Fruit fly (Drosophila melanogaster) whole organism, prepupa: ENCODE measurements around the gene Cyp4ac1.

ENCODE experiments used
- Blimp-1 ChIP-seq: fragments of 200-800 bp; sonication (Bioruptor generic); optimal IDR thresholded peaks from 3 replicates; lab custom pipeline; 2017; ENCODE audit warnings: missing biosample characterization, missing genetic modification characterization, mild to moderate bottlenecking, moderate library complexity, missing genetic modification reagents
- CG11294 ChIP-seq: fragments of 200-800 bp; sonication (Bioruptor generic); IDR thresholded peaks from 2 replicates; pipeline ENCODE4 v1.3.6; 2022; ENCODE audit warnings: missing biosample characterization, missing genetic modification characterization
- CG11762 ChIP-seq: fragments of 200-800 bp; sonication (Bioruptor generic); optimal IDR thresholded peaks from 3 replicates; lab custom pipeline; 2016; ENCODE audit warnings: missing biosample characterization, missing genetic modification characterization; ENCODE audit not compliant: insufficient read depth
- CG11902 ChIP-seq: fragments of 200-800 bp; sonication (Bioruptor generic); optimal IDR thresholded peaks from 3 replicates; lab custom pipeline; 2016; ENCODE audit warnings: missing biosample characterization, missing genetic modification characterization
- CG15336 ChIP-seq: fragments of 200-800 bp; sonication (Bioruptor generic); IDR thresholded peaks from 2 replicates; pipeline ENCODE4 v1.3.6; 2022; ENCODE audit warnings: missing biosample characterization, missing genetic modification characterization
- CG1621 ChIP-seq: fragments of 200-800 bp; sonication (Bioruptor generic); optimal IDR thresholded peaks from 3 replicates; lab custom pipeline; 2018; ENCODE audit warnings: missing biosample characterization, mild to moderate bottlenecking, missing genetic modification characterization
- CG16779 ChIP-seq: fragments of 200-800 bp; sonication (Bioruptor generic); optimal IDR thresholded peaks from 3 replicates; lab custom pipeline; 2017; ENCODE audit warnings: missing biosample characterization, mild to moderate bottlenecking, missing genetic modification characterization
- CG31627 ChIP-seq: fragments of 200-800 bp; sonication (Bioruptor generic); optimal IDR thresholded peaks from 3 replicates; lab custom pipeline; 2016; ENCODE audit warnings: missing biosample characterization, missing genetic modification characterization
- CG34406 ChIP-seq: fragments of 200-800 bp; sonication (Bioruptor generic); optimal IDR thresholded peaks from 3 replicates; lab custom pipeline; 2016; ENCODE audit warnings: missing biosample characterization, missing genetic modification characterization
- CG3919 ChIP-seq: fragments of 200-800 bp; sonication (Bioruptor generic); optimal IDR thresholded peaks from 3 replicates; lab custom pipeline; 2016; ENCODE audit warnings: missing biosample characterization, missing genetic modification characterization
- CG4318 ChIP-seq: fragments of 200-800 bp; sonication (Bioruptor generic); optimal IDR thresholded peaks from 3 replicates; lab custom pipeline; 2017; ENCODE audit warnings: missing biosample characterization, mild to moderate bottlenecking, missing genetic modification characterization
- CG6163 ChIP-seq: fragments of 200-800 bp; sonication (Bioruptor generic); IDR thresholded peaks from 3 replicates; pipeline ENCODE4 v1.3.6; 2022; ENCODE audit warnings: missing biosample characterization, missing genetic modification characterization
- CG6792 ChIP-seq: fragments of 200-800 bp; sonication (Bioruptor generic); optimal IDR thresholded peaks from 3 replicates; lab custom pipeline; 2016; ENCODE audit warnings: missing biosample characterization, missing genetic modification characterization
- CG6854 ChIP-seq: fragments of 200-800 bp; sonication (Bioruptor generic); optimal IDR thresholded peaks from 2 replicates; lab custom pipeline; 2017; ENCODE audit warnings: missing biosample characterization, mild to moderate bottlenecking, missing genetic modification characterization
- CG7368 ChIP-seq: fragments of 200-800 bp; sonication (Bioruptor generic); optimal IDR thresholded peaks from 3 replicates; lab custom pipeline; 2016; ENCODE audit warnings: missing biosample characterization, missing genetic modification characterization
- CG8119 ChIP-seq: fragments of 200-800 bp; sonication (Bioruptor generic); IDR thresholded peaks from 3 replicates; pipeline ENCODE4 v1.3.6; 2022; ENCODE audit warnings: missing biosample characterization, missing genetic modification characterization
- CG8319 ChIP-seq: fragments of 200-800 bp; sonication (Bioruptor generic); optimal IDR thresholded peaks from 3 replicates; lab custom pipeline; 2016; ENCODE audit warnings: missing biosample characterization, missing genetic modification characterization
- CG9139 ChIP-seq: fragments of 200-800 bp; sonication (Bioruptor generic); optimal IDR thresholded peaks from 3 replicates; lab custom pipeline; 2017; ENCODE audit warnings: missing biosample characterization, mild to moderate bottlenecking, missing genetic modification characterization
- Eip93F ChIP-seq: fragments of 200-800 bp; sonication (Bioruptor generic); optimal IDR thresholded peaks from 2 replicates; lab custom pipeline; 2016; ENCODE audit warnings: missing biosample characterization, mild to moderate bottlenecking, missing genetic modification characterization
- Ets21C ChIP-seq: fragments of 200-800 bp; sonication (Bioruptor generic); optimal IDR thresholded peaks from 3 replicates; lab custom pipeline; 2016; ENCODE audit warnings: missing biosample characterization, missing genetic modification characterization
- Gug ChIP-seq: fragments of 200-800 bp; sonication (Bioruptor generic); IDR thresholded peaks from 2 replicates; pipeline ENCODE4 v1.3.6; 2022; ENCODE audit warnings: missing biosample characterization, missing genetic modification characterization
- Hr38 ChIP-seq: sonication (Bioruptor generic); optimal IDR thresholded peaks from 2 replicates; lab custom pipeline; 2016; ENCODE audit warnings: missing biosample characterization, missing genetic modification characterization
- Hr39 ChIP-seq: fragments of 200-800 bp; sonication (Bioruptor generic); optimal IDR thresholded peaks from 2 replicates; lab custom pipeline; 2016; ENCODE audit warnings: missing biosample characterization, missing genetic modification characterization
- Hr4 ChIP-seq: fragments of 200-800 bp; sonication (Bioruptor generic); optimal IDR thresholded peaks from 3 replicates; lab custom pipeline; 2016; ENCODE audit warnings: missing biosample characterization, missing genetic modification characterization
- Met ChIP-seq: fragments of 200-800 bp; sonication (Bioruptor generic); optimal IDR thresholded peaks from 3 replicates; lab custom pipeline; 2016; ENCODE audit warnings: missing biosample characterization, missing genetic modification characterization
- OdsH ChIP-seq: fragments of 200-800 bp; sonication (Bioruptor generic); optimal IDR thresholded peaks from 3 replicates; lab custom pipeline; 2016; ENCODE audit warnings: missing biosample characterization, missing genetic modification characterization
- Smox ChIP-seq: fragments of 200-800 bp; sonication (Bioruptor generic); optimal IDR thresholded peaks from 3 replicates; lab custom pipeline; 2016; ENCODE audit warnings: missing biosample characterization, missing genetic modification characterization
- Sox102F ChIP-seq: fragments of 200-800 bp; sonication (Bioruptor generic); optimal IDR thresholded peaks from 2 replicates; lab custom pipeline; 2016; ENCODE audit warnings: missing biosample characterization, mild to moderate bottlenecking, missing genetic modification characterization
- Sox14 ChIP-seq: fragments of 200-800 bp; sonication (Bioruptor generic); optimal IDR thresholded peaks from 3 replicates; lab custom pipeline; 2016; ENCODE audit warnings: missing biosample characterization, missing genetic modification characterization
- Sox15 ChIP-seq: fragments of 200-800 bp; sonication (Bioruptor generic); optimal IDR thresholded peaks from 3 replicates; lab custom pipeline; 2016; ENCODE audit warnings: missing biosample characterization, missing genetic modification characterization
- achi ChIP-seq: fragments of 200-800 bp; sonication (Bioruptor generic); optimal IDR thresholded peaks from 3 replicates; lab custom pipeline; 2016; ENCODE audit warnings: missing biosample characterization, missing genetic modification characterization
- acj6 ChIP-seq: fragments of 200-800 bp; sonication (Bioruptor generic); optimal IDR thresholded peaks from 3 replicates; lab custom pipeline; 2016; ENCODE audit warnings: missing biosample characterization, missing genetic modification characterization
- cyc ChIP-seq: fragments of 200-800 bp; sonication (Bioruptor generic); optimal IDR thresholded peaks from 3 replicates; lab custom pipeline; 2016; ENCODE audit warnings: missing biosample characterization, missing genetic modification characterization
- dac ChIP-seq: fragments of 200-800 bp; sonication (Bioruptor generic); optimal IDR thresholded peaks from 2 replicates; lab custom pipeline; 2017; ENCODE audit warnings: missing biosample characterization, mild to moderate bottlenecking, missing genetic modification characterization
- dsx ChIP-seq: fragments of 200-800 bp; optimal IDR thresholded peaks from 3 replicates; lab custom pipeline; 2019; ENCODE audit warnings: missing biosample characterization, mild to moderate bottlenecking, missing genetic modification characterization, moderate library complexity; ENCODE audit not compliant: poor library complexity, severe bottlenecking
- eg ChIP-seq: fragments of 200-800 bp; sonication (Bioruptor generic); IDR thresholded peaks from 3 replicates; pipeline ENCODE4 v1.3.6; 2022; ENCODE audit warnings: missing biosample characterization, missing genetic modification characterization
- esn ChIP-seq: fragments of 200-800 bp; sonication (Bioruptor generic); optimal IDR thresholded peaks from 2 replicates; lab custom pipeline; 2016; ENCODE audit warnings: missing biosample characterization, mild to moderate bottlenecking, missing genetic modification characterization, moderate library complexity
- fd59A ChIP-seq: fragments of 200-800 bp; sonication (Bioruptor generic); optimal IDR thresholded peaks from 2 replicates; lab custom pipeline; 2017; ENCODE audit warnings: missing biosample characterization, mild to moderate bottlenecking, missing genetic modification characterization, missing genetic modification reagents
- fd85E ChIP-seq: fragments of 200-800 bp; sonication (Bioruptor generic); optimal IDR thresholded peaks from 3 replicates; lab custom pipeline; 2016; ENCODE audit warnings: missing biosample characterization, missing genetic modification characterization
- fkh ChIP-seq: fragments of 200-800 bp; sonication (Bioruptor generic); optimal IDR thresholded peaks from 3 replicates; lab custom pipeline; 2017; ENCODE audit warnings: missing biosample characterization, mild to moderate bottlenecking, missing genetic modification characterization, moderate library complexity
- lz ChIP-seq: fragments of 200-800 bp; sonication (Bioruptor generic); optimal IDR thresholded peaks from 3 replicates; lab custom pipeline; 2016; ENCODE audit warnings: missing biosample characterization, missing genetic modification characterization
- net ChIP-seq: fragments of 200-800 bp; sonication (Bioruptor generic); optimal IDR thresholded peaks from 3 replicates; lab custom pipeline; 2016; ENCODE audit warnings: missing biosample characterization, missing genetic modification characterization
- spab ChIP-seq: fragments of 200-800 bp; sonication (Bioruptor generic); optimal IDR thresholded peaks from 2 replicates; lab custom pipeline; 2017; ENCODE audit warnings: missing biosample characterization, mild to moderate bottlenecking, missing genetic modification characterization, missing genetic modification reagents
- ss ChIP-seq, 2 experiments: fragments of 200-800 bp; sonication (Bioruptor generic); optimal IDR thresholded peaks; 2 replicates in 1 of 2; 3 replicates in 1 of 2; lab custom pipeline; 2017 to 2018; ENCODE audit warnings: mild to moderate bottlenecking in 2 of 2, missing biosample characterization in 2 of 2, missing genetic modification characterization in 2 of 2, moderate library complexity in 1 of 2
- svp ChIP-seq: fragments of 200-800 bp; sonication (Bioruptor generic); peaks from one replicate; lab custom pipeline; 2016; ENCODE audit warnings: missing biosample characterization, missing genetic modification characterization

Cyp4ac1 gene

DNA sequence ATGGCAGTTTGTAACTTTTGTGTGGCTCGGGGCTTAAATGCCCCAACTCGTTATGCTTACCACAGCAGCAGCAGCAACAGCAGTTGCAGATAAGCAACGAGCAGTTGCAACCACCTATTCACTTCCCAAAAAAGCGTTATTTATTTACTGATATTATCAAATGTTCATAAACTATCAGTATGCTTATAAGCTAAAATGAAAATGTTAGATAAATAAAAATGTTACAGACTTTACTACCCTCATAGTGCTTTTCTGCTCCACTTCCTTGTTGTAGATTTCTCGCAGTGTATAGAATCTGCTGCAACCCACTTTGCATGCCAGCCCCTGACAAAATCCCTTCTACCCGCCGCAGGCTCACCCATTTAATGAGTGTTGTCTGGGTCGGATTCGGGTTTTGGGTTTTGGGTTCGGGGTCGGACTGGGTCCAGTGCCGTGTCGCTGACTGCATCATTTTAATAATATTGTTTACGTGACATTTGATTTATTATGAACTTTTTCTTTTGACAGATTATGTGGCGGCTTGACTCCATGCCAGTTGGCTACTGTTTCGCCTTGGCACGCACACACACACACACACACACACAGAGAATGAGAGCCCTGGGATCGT lies 9.6 kb upstream of the Cyp4ac1 start (continued):
- TF ChIP-seq CG6163 (GFP tag; lab: Robert Waterston, UW): peak; percentile 93
- peak; percentile 58; the same call in 1 of the 2 replicates for TF ChIP-seq Gug (GFP tag; lab: Robert Waterston, UW)
- TF ChIP-seq CG11762 (GFP tag; lab: Kevin White, UChicago): peak; percentile 85
- peak; percentile 92 for TF ChIP-seq achi
- peak; percentile 97 for TF ChIP-seq Hr39
- TF ChIP-seq fkh: no peak
- peak; percentile 95 for TF ChIP-seq CG6792
- TF ChIP-seq dac (GFP tag; lab: Kevin White, UChicago): peak; percentile 44
- peak; percentile 92 for TF ChIP-seq fd59A (GFP tag; lab: Kevin White, UChicago)
- peak; percentile 99 for TF ChIP-seq svp (GFP tag; lab: Kevin White, UChicago)
- TF ChIP-seq Sox14 (GFP tag; lab: Kevin White, UChicago): peak; percentile 96
- peak; percentile 90 for TF ChIP-seq CG1621 (tag; lab: Kevin White, UChicago)
- peak; percentile 91 for TF ChIP-seq acj6
- TF ChIP-seq CG3919 (GFP tag; lab: Kevin White, UChicago): peak; percentile 96
- peak; percentile 92 for TF ChIP-seq ss (GFP tag; optimal IDR thresholded peaks at IDR 0.05; lab: Kevin White, UChicago)
- TF ChIP-seq CG8119 (GFP tag; lab: Robert Waterston, UW): peak; percentile 82
- peak; percentile 95 for TF ChIP-seq spab
- peak; percentile 76 for TF ChIP-seq eg (GFP tag; lab: Robert Waterston, UW)
- TF ChIP-seq cyc (GFP tag; lab: Kevin White, UChicago): peak; percentile 96
- TF ChIP-seq Met: peak; percentile 97
- TF ChIP-seq CG31627 (GFP tag; lab: Kevin White, UChicago): peak; percentile 96
- TF ChIP-seq dsx (GFP tag; lab: Kevin White, UChicago): peak; percentile 92
- peak; percentile 91 for TF ChIP-seq OdsH (GFP tag; lab: Kevin White, UChicago)
- TF ChIP-seq CG11902 (GFP tag; lab: Kevin White, UChicago): peak; percentile 89
- TF ChIP-seq, all 60 proteins: peak for 58

- TF ChIP-seq net (GFP tag; lab: Kevin White, UChicago): peak; percentile 56
- peak; percentile 64 for TF ChIP-seq CG7368 (GFP tag; lab: Kevin White, UChicago)
- TF ChIP-seq CG6854 (GFP tag; lab: Kevin White, UChicago): peak; percentile 59
- peak; percentile 85 for TF ChIP-seq Hr39
- peak; percentile 83 for TF ChIP-seq CG31627 (GFP tag; lab: Kevin White, UChicago)
- TF ChIP-seq Sox14 (GFP tag; lab: Kevin White, UChicago): peak; percentile 79
- peak; percentile 84 for TF ChIP-seq lz (GFP tag; lab: Kevin White, UChicago)
- TF ChIP-seq esn (GFP tag; lab: Kevin White, UChicago): peak; percentile 88
- peak; percentile 26 to 54 for TF ChIP-seq ss (GFP tag; optimal IDR thresholded peaks at IDR 0.05; lab: Kevin White, UChicago)
- TF ChIP-seq CG15336 (GFP tag; lab: Robert Waterston, UW): no peak
- TF ChIP-seq cyc (GFP tag; lab: Kevin White, UChicago): peak; percentile 83
- peak; percentile 51 for TF ChIP-seq Hr4 (GFP tag; lab: Kevin White, UChicago)
- peak; percentile 64 for TF ChIP-seq eg (GFP tag; lab: Robert Waterston, UW)
- no peak for TF ChIP-seq fd85E (GFP tag; lab: Kevin White, UChicago)
- TF ChIP-seq Smox (GFP tag; lab: Kevin White, UChicago): peak; percentile 81
- TF ChIP-seq Ets21C: peak; percentile 63
- TF ChIP-seq CG11902 (GFP tag; lab: Kevin White, UChicago): peak; percentile 56
- peak; percentile 84 for TF ChIP-seq Eip93F (GFP tag; lab: Kevin White, UChicago)
- TF ChIP-seq fd59A (GFP tag; lab: Kevin White, UChicago): peak; percentile 3
- peak; percentile 90 for TF ChIP-seq fkh
- peak; percentile 25 for TF ChIP-seq Blimp-1 (GFP tag; lab: Kevin White, UChicago)
- peak; percentile 63 for TF ChIP-seq achi
- TF ChIP-seq dac (GFP tag; lab: Kevin White, UChicago): no peak
- TF ChIP-seq CG16779 (tag; lab: Kevin White, UChicago): no peak
- TF ChIP-seq CG8319 (GFP tag; lab: Kevin White, UChicago): peak; percentile 30
- peak; percentile 12 for TF ChIP-seq CG9139 (GFP tag; lab: Kevin White, UChicago)
- TF ChIP-seq Sox15 (GFP tag; lab: Kevin White, UChicago): peak; percentile 54
- peak; percentile 61 for TF ChIP-seq CG6792
- no peak; the same call in 1 of the 2 replicates for TF ChIP-seq CG11294 (GFP tag; lab: Robert Waterston, UW)
- TF ChIP-seq CG11762 (GFP tag; lab: Kevin White, UChicago): peak; percentile 54
- peak; percentile 9 for TF ChIP-seq CG1621 (tag; lab: Kevin White, UChicago)
- no peak for TF ChIP-seq Hr38 (GFP tag; lab: Kevin White, UChicago)
- TF ChIP-seq Sox102F (GFP tag; lab: Kevin White, UChicago): peak; percentile 86
- TF ChIP-seq CG4318 (GFP tag; lab: Kevin White, UChicago): peak; percentile 6
- TF ChIP-seq acj6: peak; percentile 78
- peak; percentile 61 for TF ChIP-seq CG34406 (GFP tag; lab: Kevin White, UChicago)
Observed at dm6 chr2L:5256036-5256846, 7.6 kb upstream of the Cyp4ac1 start.
